Fruit fly (Drosophila melanogaster): ENCODE results near the gene CG13998.

Gene CG13998

DNA sequence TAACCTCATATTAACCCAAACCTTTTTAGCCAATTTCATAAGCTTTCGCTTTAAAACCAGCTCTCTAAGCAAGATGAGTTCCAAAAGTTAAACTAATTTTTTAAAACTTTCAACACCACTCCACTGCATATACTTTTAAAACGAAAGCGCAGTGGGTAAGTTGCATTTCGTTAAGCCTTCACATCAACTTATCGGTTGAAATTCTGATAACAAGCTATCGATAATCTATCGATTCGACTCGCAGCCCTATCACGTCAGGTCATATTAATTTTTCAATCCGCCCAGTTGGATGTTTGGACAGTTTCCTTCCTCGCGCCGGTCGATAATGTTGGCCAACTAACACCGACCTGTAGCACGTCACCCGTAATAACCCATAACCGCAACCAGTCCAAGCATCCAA, 29.5 kb upstream of the CG13998 start, which contains the start of gene ifc (continued):
- TF ChIP-seq YL-1 (GFP tag; optimal IDR thresholded peaks at IDR 0.05) (peak; percentile 69), CG10565 (GFP tag; optimal IDR thresholded peaks at IDR 0.05) (no peak), CG8924 (tag; optimal IDR thresholded peaks at IDR 0.05) (peak; percentile 61), tin (GFP tag; optimal IDR thresholded peaks at IDR 0.05) (peak; percentile 35), CG4820 (GFP tag; optimal IDR thresholded peaks at IDR 0.05) (peak; percentile 33), MTF-1 (GFP tag; optimal IDR thresholded peaks at IDR 0.05; ENCODE audit: borderline replicate concordance) (no peak), sisA (GFP tag; IDR thresholded peaks at IDR 0.05) (no peak), Ets97D (GFP tag; optimal IDR thresholded peaks at IDR 0.05) (peak; percentile 91), gfzf (GFP tag; optimal IDR thresholded peaks at IDR 0.05) (peak; percentile 61), CG1647 (GFP tag; optimal IDR thresholded peaks at IDR 0.05) (peak; percentile 37), E2f1 (GFP tag; IDR thresholded peaks at IDR 0.05) (no peak), CG8388 (GFP tag; optimal IDR thresholded peaks at IDR 0.05) (peak; percentile 15), CG13775 (GFP tag; optimal IDR thresholded peaks at IDR 0.05) (peak; percentile 59), HmgZ (tag; optimal IDR thresholded peaks at IDR 0.05) (peak; percentile 82), her (GFP tag; optimal IDR thresholded peaks at IDR 0.05) (peak; percentile 71), CG6175 (GFP tag; IDR thresholded peaks at IDR 0.05) (no peak), z (GFP tag; IDR thresholded peaks at IDR 0.05) (no peak), CG8089 (GFP tag; optimal IDR thresholded peaks at IDR 0.05) (peak; percentile 53), Ets65A (GFP tag) (peak; percentile 95), CG14710 (tag; optimal IDR thresholded peaks at IDR 0.05) (peak; percentile 81), H15 (GFP tag; IDR thresholded peaks at IDR 0.05) (no peak), dan (GFP tag; IDR thresholded peaks at IDR 0.05) (no peak), CG18262 (tag; optimal IDR thresholded peaks at IDR 0.05) (peak; percentile 50), dimm (GFP tag; IDR thresholded peaks at IDR 0.05) (no peak), D19B (GFP tag; optimal IDR thresholded peaks at IDR 0.05) (peak; percentile 21), CG1603 (tag; optimal IDR thresholded peaks at IDR 0.05) (peak; percentile 91), CG13424 (tag; optimal IDR thresholded peaks at IDR 0.05) (peak; percentile 60), CG17186 (GFP tag; optimal IDR thresholded peaks at IDR 0.05) (peak; percentile 66), Stat92E (GFP tag; optimal IDR thresholded peaks at IDR 0.05) (peak in 1 of 3 experiments; percentile 14), fu2 (GFP tag; optimal IDR thresholded peaks at IDR 0.05) (peak; percentile 53), ind (GFP tag; optimal IDR thresholded peaks at IDR 0.05) (peak; percentile 55), PHDP (tag; optimal IDR thresholded peaks at IDR 0.05) (peak; percentile 44), CG16779 (GFP tag; IDR thresholded peaks at IDR 0.05) (no peak), Elba2 (GFP tag; optimal IDR thresholded peaks at IDR 0.05) (peak; percentile 52), CG2120 (GFP tag; optimal IDR thresholded peaks at IDR 0.05) (peak; percentile 80), lola (GFP tag; optimal IDR thresholded peaks at IDR 0.05) (peak in 2 of 3 experiments; percentile 29 to 99), zf30C (GFP tag; optimal IDR thresholded peaks at IDR 0.05) (peak; percentile 8), B-H2 (GFP tag; optimal IDR thresholded peaks at IDR 0.05) (peak; percentile 76), CG14965 (GFP tag; optimal IDR thresholded peaks at IDR 0.05; ENCODE audit: borderline replicate concordance) (no peak), CG15514 (GFP tag; optimal IDR thresholded peaks at IDR 0.05) (peak; percentile 85), CG12391 (tag; optimal IDR thresholded peaks at IDR 0.05) (peak; percentile 74), phol (tag; optimal IDR thresholded peaks at IDR 0.05) (peak; percentile 77), CG10147 (GFP tag; optimal IDR thresholded peaks at IDR 0.05) (no peak), CG10209 (GFP tag; optimal IDR thresholded peaks at IDR 0.05) (peak; percentile 20), pfk (GFP tag; optimal IDR thresholded peaks at IDR 0.05) (peak; percentile 36), Med (GFP tag) (peak; percentile 94), CHES-1-like (GFP tag; optimal IDR thresholded peaks at IDR 0.05) (peak; percentile 76), CG42726 (GFP tag; IDR thresholded peaks at IDR 0.05; ENCODE audit: partially characterized antibody) (no peak), CG7987 (GFP tag; optimal IDR thresholded peaks at IDR 0.05) (peak; percentile 6), CG10274 (GFP tag; optimal IDR thresholded peaks at IDR 0.05) (no peak)

All from whole organism, embryonic.